Worm (Caenorhabditis elegans) whole organism, late embryonic: ENCODE results near the gene R53.5.

ENCODE experiments used
- K09A11.1 ChIP-seq: sonication (generic microtip); optimal IDR thresholded peaks from 2 replicates; lab custom pipeline; 2017; ENCODE audit warnings: antibody characterized with exemption, mild to moderate bottlenecking, missing genetic modification characterization, missing compliant biosample characterization; ENCODE audit not compliant: insufficient read depth
- T23F11.4 ChIP-seq: fragments of 200-800 bp; sonication (Bioruptor generic); optimal IDR thresholded peaks from 2 replicates; lab custom pipeline; 2018; ENCODE audit warnings: mild to moderate bottlenecking, missing genetic modification characterization, missing compliant biosample characterization
- Y22D7AL.16 ChIP-seq: sonication (generic microtip); optimal IDR thresholded peaks from 2 replicates; lab custom pipeline; 2016; ENCODE audit warnings: missing genetic modification characterization, missing compliant biosample characterization
- ama-1 ChIP-seq: fragments of 150-350 bp; optimal IDR thresholded peaks from 2 replicates; lab custom pipeline; 2014
- ceh-18 ChIP-seq: sonication (generic microtip); optimal IDR thresholded peaks from 2 replicates; lab custom pipeline; 2016; ENCODE audit warnings: missing genetic modification characterization, missing compliant biosample characterization
- ceh-22 ChIP-seq: sonication (generic microtip); optimal IDR thresholded peaks from 2 replicates; lab custom pipeline; 2017; ENCODE audit warnings: missing biosample characterization, missing genetic modification characterization
- ceh-24 ChIP-seq: sonication (generic microtip); optimal IDR thresholded peaks from 2 replicates; lab custom pipeline; 2016; ENCODE audit warnings: mild to moderate bottlenecking, missing genetic modification characterization, missing compliant biosample characterization
- ceh-30 ChIP-seq: fragments of 150-350 bp; optimal IDR thresholded peaks from 2 replicates; lab custom pipeline; 2014; ENCODE audit warnings: missing biosample characterization, missing genetic modification characterization
- ceh-45 ChIP-seq: fragments of 200-800 bp; sonication (Bioruptor generic); IDR thresholded peaks from 2 replicates; pipeline ENCODE4 v1.3.6; 2022; ENCODE audit warnings: missing genetic modification reagents, missing genetic modification characterization, missing compliant biosample characterization
- ceh-6 ChIP-seq: fragments of 200-800 bp; sonication (Bioruptor generic); optimal IDR thresholded peaks from 2 replicates; lab custom pipeline; 2018; ENCODE audit warnings: mild to moderate bottlenecking, missing genetic modification characterization, missing compliant biosample characterization
- che-1 ChIP-seq: sonication (generic microtip); optimal IDR thresholded peaks from 2 replicates; lab custom pipeline; 2016; ENCODE audit warnings: mild to moderate bottlenecking, missing genetic modification characterization, missing compliant biosample characterization
- elt-2 ChIP-seq: sonication (generic microtip); optimal IDR thresholded peaks from 2 replicates; lab custom pipeline; 2016; ENCODE audit warnings: missing genetic modification reagents, missing genetic modification characterization, missing compliant biosample characterization
- fax-1 ChIP-seq: sonication (generic microtip); optimal IDR thresholded peaks from 2 replicates; lab custom pipeline; 2016; ENCODE audit warnings: missing genotype, missing genetic modification characterization, missing compliant biosample characterization
- fkh-10 ChIP-seq: fragments of 150-350 bp; optimal IDR thresholded peaks from 2 replicates; lab custom pipeline; 2014; ENCODE audit warnings: missing biosample characterization, missing genetic modification reagents, missing genetic modification characterization
- gmeb-2 ChIP-seq: sonication (generic microtip); optimal IDR thresholded peaks from 2 replicates; lab custom pipeline; 2016; ENCODE audit warnings: missing genetic modification characterization, inconsistent platforms, missing compliant biosample characterization
- hlh-13 ChIP-seq: fragments of 200-800 bp; sonication (Bioruptor generic); optimal IDR thresholded peaks from 2 replicates; lab custom pipeline; 2018; ENCODE audit warnings: mild to moderate bottlenecking, missing genetic modification characterization, missing compliant biosample characterization
- hlh-30 ChIP-seq: sonication (generic microtip); optimal IDR thresholded peaks from 2 replicates; lab custom pipeline; 2017; ENCODE audit warnings: antibody characterized with exemption, missing genetic modification characterization, missing compliant biosample characterization; ENCODE audit not compliant: insufficient read depth
- hlh-6 ChIP-seq: sonication (generic microtip); optimal IDR thresholded peaks from 2 replicates; lab custom pipeline; 2016; ENCODE audit warnings: missing genotype, missing genetic modification characterization, missing compliant biosample characterization
- hlh-8 ChIP-seq: sonication (generic microtip); optimal IDR thresholded peaks from 2 replicates; lab custom pipeline; 2016; ENCODE audit warnings: missing genotype, missing genetic modification characterization, missing compliant biosample characterization
- lim-6 ChIP-seq: sonication (generic microtip); optimal IDR thresholded peaks from 2 replicates; lab custom pipeline; 2016; ENCODE audit warnings: missing genetic modification characterization, missing compliant biosample characterization
- lin-11 ChIP-seq: fragments of 200-800 bp; sonication (Bioruptor generic); optimal IDR thresholded peaks from 2 replicates; lab custom pipeline; 2018; ENCODE audit warnings: mild to moderate bottlenecking, missing genetic modification characterization, missing compliant biosample characterization
- nfya-1 ChIP-seq: sonication (generic microtip); optimal IDR thresholded peaks from 2 replicates; lab custom pipeline; 2017; ENCODE audit warnings: missing genetic modification characterization, mild to moderate bottlenecking, missing compliant biosample characterization, antibody characterized with exemption, moderate library complexity
- nhr-11 ChIP-seq: fragments of 150-350 bp; optimal IDR thresholded peaks from 2 replicates; lab custom pipeline; 2014; ENCODE audit warnings: missing biosample characterization, missing genetic modification characterization
- nhr-232 ChIP-seq: sonication (generic microtip); optimal IDR thresholded peaks from 2 replicates; lab custom pipeline; 2016; ENCODE audit warnings: missing genetic modification characterization, missing compliant biosample characterization
- npax-4 ChIP-seq: sonication (generic microtip); optimal IDR thresholded peaks from 2 replicates; lab custom pipeline; 2016; ENCODE audit warnings: missing genetic modification characterization, missing compliant biosample characterization
- odd-2 ChIP-seq: sonication (generic microtip); optimal IDR thresholded peaks from 2 replicates; lab custom pipeline; 2017; ENCODE audit warnings: antibody characterized with exemption, mild to moderate bottlenecking, missing genetic modification characterization, missing compliant biosample characterization
- pag-3 ChIP-seq: sonication (generic microtip); optimal IDR thresholded peaks from 2 replicates; lab custom pipeline; 2016; ENCODE audit warnings: missing compliant biosample characterization, missing genetic modification characterization, borderline replicate concordance
- pat-9 ChIP-seq: fragments of 200-800 bp; sonication (Bioruptor generic); optimal IDR thresholded peaks from 2 replicates; lab custom pipeline; 2018; ENCODE audit warnings: mild to moderate bottlenecking, missing genetic modification characterization, moderate library complexity, missing compliant biosample characterization
- pax-1 ChIP-seq: fragments of 150-350 bp; optimal IDR thresholded peaks from 2 replicates; lab custom pipeline; 2014; ENCODE audit warnings: missing biosample characterization, missing genetic modification characterization
- pha-2 ChIP-seq: sonication (generic microtip); optimal IDR thresholded peaks from 2 replicates; lab custom pipeline; 2017; ENCODE audit warnings: mild to moderate bottlenecking, missing genetic modification characterization, missing compliant biosample characterization
- pha-4 ChIP-seq: fragments of 150-350 bp; optimal IDR thresholded peaks from 2 replicates; lab custom pipeline; 2018; ENCODE audit warnings: missing biosample characterization, missing genetic modification reagents, missing genetic modification characterization
- pqm-1 ChIP-seq: sonication (generic microtip); optimal IDR thresholded peaks from 2 replicates; lab custom pipeline; 2016; ENCODE audit warnings: missing genetic modification characterization, missing compliant biosample characterization
- pros-1 ChIP-seq: fragments of 150-350 bp; optimal IDR thresholded peaks from 2 replicates; lab custom pipeline; 2014; ENCODE audit warnings: missing biosample characterization, missing genetic modification reagents, missing genetic modification characterization
- rnt-1 ChIP-seq: sonication (generic microtip); optimal IDR thresholded peaks from 2 replicates; lab custom pipeline; 2016; ENCODE audit warnings: missing genetic modification characterization, missing compliant biosample characterization
- sdc-2 ChIP-seq: sonication (generic microtip); optimal IDR thresholded peaks from 2 replicates; lab custom pipeline; 2016; ENCODE audit warnings: missing genotype, missing genetic modification characterization, missing compliant biosample characterization
- sox-4 ChIP-seq: sonication (generic microtip); optimal IDR thresholded peaks from 2 replicates; lab custom pipeline; 2017; ENCODE audit warnings: mild to moderate bottlenecking, missing genetic modification characterization, inconsistent platforms, missing compliant biosample characterization
- syd-9 ChIP-seq: sonication (generic microtip); optimal IDR thresholded peaks from 2 replicates; lab custom pipeline; 2016; ENCODE audit warnings: mild to moderate bottlenecking, missing genetic modification characterization, moderate library complexity, missing compliant biosample characterization
- tbx-2 ChIP-seq: sonication (generic microtip); optimal IDR thresholded peaks from 2 replicates; lab custom pipeline; 2016; ENCODE audit warnings: missing genetic modification characterization, missing compliant biosample characterization
- ttx-3 ChIP-seq: sonication (generic microtip); optimal IDR thresholded peaks from 2 replicates; lab custom pipeline; 2016; ENCODE audit warnings: missing genetic modification reagents, missing genetic modification characterization, missing compliant biosample characterization
- unc-3 ChIP-seq, 2 experiments: fragments of 200-800 bp in 1 of 2; sonication (Bioruptor generic) in 1 of 2; sonication (generic microtip) in 1 of 2; conservative IDR thresholded peaks in 1 of 2; optimal IDR thresholded peaks in 1 of 2; 2 replicates each; pipeline versions ENCODE4 v1.3.6 to Lab custom; 2016 to 2022; ENCODE audit warnings: missing compliant biosample characterization in 2 of 2, missing genetic modification characterization in 2 of 2, missing genetic modification reagents in 1 of 2
- unc-42 ChIP-seq: sonication (generic microtip); optimal IDR thresholded peaks from 2 replicates; lab custom pipeline; 2016; ENCODE audit warnings: missing genotype, missing genetic modification characterization, missing compliant biosample characterization
- unc-86 ChIP-seq: sonication (generic microtip); optimal IDR thresholded peaks from 2 replicates; lab custom pipeline; 2016; ENCODE audit warnings: missing genetic modification characterization, missing compliant biosample characterization
- zip-5 ChIP-seq: sonication (generic microtip); optimal IDR thresholded peaks from 2 replicates; lab custom pipeline; 2016; ENCODE audit warnings: missing genetic modification characterization, missing compliant biosample characterization

R53.5 gene

DNA sequence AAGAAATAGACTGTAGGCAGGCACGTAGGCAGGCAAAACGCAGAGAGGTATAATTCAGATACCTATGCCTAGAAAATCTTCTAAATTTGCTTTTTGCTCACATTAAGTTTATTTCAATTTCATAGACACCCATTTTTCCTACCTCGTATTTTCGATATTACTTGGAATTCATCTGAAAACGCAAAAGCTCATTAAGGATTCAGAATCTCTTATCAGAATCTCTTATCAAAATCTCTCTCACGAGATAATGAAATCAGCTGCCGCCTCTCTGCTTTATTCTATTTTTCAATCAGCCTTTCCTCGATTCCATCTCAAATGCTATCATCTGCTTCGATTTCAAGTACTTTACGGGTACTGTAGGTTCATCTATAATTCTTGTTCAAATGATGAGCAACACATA is 18.4 kb downstream of the R53.5 start:
- TF ChIP-seq hlh-13 (GFP tag; lab: Kevin White, UChicago) (no peak), nhr-232 (tag; lab: Kevin White, UChicago) (no peak), unc-86 (tag; lab: Kevin White, UChicago) (no peak), sdc-2 (tag; lab: Kevin White, UChicago) (no peak), zip-5 (tag; lab: Kevin White, UChicago) (no peak), lin-11 (no peak), pat-9 (no peak), ceh-22 (tag; lab: Kevin White, UChicago) (no peak), pha-2 (tag; lab: Kevin White, UChicago) (no peak), fax-1 (tag; lab: Kevin White, UChicago) (no peak), ceh-24 (tag; lab: Kevin White, UChicago) (no peak), T23F11.4 (GFP tag; lab: Kevin White, UChicago) (no peak)

DNA sequence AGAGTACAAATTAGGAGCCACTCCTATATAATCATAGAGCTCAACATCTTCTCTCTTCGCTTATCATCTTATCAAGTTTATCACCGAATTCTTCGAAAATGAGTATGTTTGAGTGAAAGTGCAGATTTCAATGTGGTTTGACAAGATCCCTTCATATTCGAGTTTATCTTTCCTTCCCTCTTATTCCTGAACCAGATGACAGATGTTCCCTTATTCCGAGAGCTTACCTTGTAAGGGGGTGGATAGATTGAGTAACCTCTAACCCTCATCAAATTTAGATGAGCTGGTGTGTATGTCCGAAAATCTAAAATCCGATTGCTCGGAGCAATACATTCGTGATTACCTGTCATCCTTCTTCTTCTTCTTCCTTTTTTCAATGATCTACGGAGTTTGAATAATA is 21.6 kb downstream of the R53.5 start:
- TF ChIP-seq pha-2 (tag; lab: Kevin White, UChicago) (no peak), odd-2 (tag; lab: Kevin White, UChicago) (no peak), tbx-2 (tag; lab: Kevin White, UChicago) (no peak)
- TF ChIP-seq, all 69 proteins: peak for 0

DNA sequence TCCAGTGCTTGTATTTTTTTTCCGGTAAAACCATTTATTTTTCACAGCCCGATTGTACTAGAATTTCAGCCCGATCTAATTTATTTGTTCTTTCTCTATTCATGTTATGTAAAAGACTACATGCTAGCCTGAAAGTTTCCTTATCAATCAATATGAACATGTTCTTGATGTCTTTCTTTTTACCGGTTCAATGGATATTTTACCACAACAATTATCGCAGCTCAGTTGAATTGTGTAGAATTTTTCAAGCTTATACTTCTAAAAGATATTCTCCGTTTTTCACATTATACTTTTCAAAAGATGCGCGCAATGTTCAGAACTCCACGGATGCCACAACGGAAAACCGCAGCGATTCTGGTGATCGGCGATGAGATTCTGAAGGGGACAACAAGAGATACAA is 26.5 kb downstream of the R53.5 start, which contains the start of gene flad-1:
Gene flad-1, plus strand, starts transcription at position 301 of the 400 bp plus-strand sequence.
- TF ChIP-seq ceh-22 (tag; lab: Kevin White, UChicago), result no peak
- TF ChIP-seq unc-86 (tag; lab: Kevin White, UChicago), result no peak
- TF ChIP-seq hlh-6 (tag; lab: Kevin White, UChicago), result no peak
- TF ChIP-seq rnt-1 (tag; lab: Kevin White, UChicago), result no peak
- TF ChIP-seq pat-9, result no peak
- no peak for TF ChIP-seq unc-3 (GFP tag; conservative IDR thresholded peaks at IDR 0.05; lab: Robert Waterston, UW)
- TF ChIP-seq unc-3 (tag; optimal IDR thresholded peaks at IDR 0.05; lab: Kevin White, UChicago), result no peak
- no peak for TF ChIP-seq pqm-1
- TF ChIP-seq hlh-30 (tag; lab: Kevin White, UChicago), result no peak
- no peak for TF ChIP-seq unc-42 (tag; lab: Kevin White, UChicago)

DNA sequence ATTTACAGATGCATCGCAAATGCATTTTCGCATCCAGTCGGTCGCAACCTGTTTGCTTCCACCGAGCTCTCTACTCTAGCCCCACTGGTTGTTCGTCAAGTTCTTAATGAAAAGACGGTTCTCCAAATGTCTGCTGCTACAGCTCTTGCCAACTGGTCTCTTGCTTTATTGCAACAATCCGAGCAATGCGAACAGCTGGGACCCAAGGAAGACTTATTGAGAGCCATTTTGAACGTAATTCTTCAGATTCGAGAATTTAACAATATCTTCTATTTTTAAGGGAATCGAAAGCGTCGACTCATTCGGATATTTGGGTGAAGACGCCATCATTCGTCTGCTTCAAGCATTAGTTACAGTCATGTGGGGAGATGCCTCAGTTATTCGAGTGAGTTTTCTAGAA is 27.0 kb downstream of the R53.5 start:
- TF ChIP-seq fkh-10 (GFP tag; lab: Kevin White, UChicago) (no peak), ceh-45 (GFP tag; lab: Robert Waterston, UW) (no peak), npax-4 (tag; lab: Kevin White, UChicago) (no peak), unc-42 (tag; lab: Kevin White, UChicago) (no peak), ceh-18 (no peak), elt-2 (tag; lab: Kevin White, UChicago) (no peak), gmeb-2 (no peak), zip-5 (tag; lab: Kevin White, UChicago) (no peak), nhr-11 (tag; lab: Kevin White, UChicago) (no peak), nfya-1 (tag; lab: Kevin White, UChicago) (no peak), che-1 (tag; lab: Kevin White, UChicago) (no peak), lim-6 (no peak), Y22D7AL.16 (tag; lab: Kevin White, UChicago) (no peak), sox-4 (no peak)

DNA sequence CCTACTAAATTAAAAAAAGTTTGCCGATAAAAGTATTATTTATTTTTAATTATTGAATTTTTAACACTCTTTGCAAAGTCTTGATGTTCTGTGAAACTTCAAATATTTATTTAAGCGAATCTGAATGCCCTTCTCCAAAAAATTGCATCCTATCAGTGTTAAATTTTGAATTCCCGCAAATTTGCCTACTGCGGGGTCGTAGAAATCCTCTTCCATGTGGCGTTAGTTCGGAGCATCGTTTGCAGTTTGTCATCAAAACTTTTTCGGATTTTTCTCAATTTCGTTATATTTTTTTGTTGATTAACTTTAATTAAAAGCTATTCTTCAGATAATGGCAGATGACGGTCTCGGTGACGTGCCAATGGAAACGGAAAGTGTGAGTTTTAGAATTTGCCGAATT is 29.9 kb downstream of the R53.5 start, which contains the start of gene ufd-3:
Gene ufd-3, plus strand, starts transcription at position 324 of the 400 bp plus-strand sequence.
- TF ChIP-seq K09A11.1 (tag; lab: Kevin White, UChicago) (no peak), hlh-6 (tag; lab: Kevin White, UChicago) (peak; percentile 18), hlh-8 (tag; lab: Kevin White, UChicago) (peak; percentile 85), pros-1 (tag; lab: Kevin White, UChicago) (no peak), ceh-18 (peak; percentile 46), nhr-232 (tag; lab: Kevin White, UChicago) (no peak), rnt-1 (tag; lab: Kevin White, UChicago) (peak; percentile 79), che-1 (tag; lab: Kevin White, UChicago) (peak; percentile 5), ceh-6 (GFP tag; lab: Kevin White, UChicago) (peak; percentile 3), pha-4 (no peak), Y22D7AL.16 (tag; lab: Kevin White, UChicago) (peak; percentile 29), zip-5 (tag; lab: Kevin White, UChicago) (peak; percentile 76), unc-86 (tag; lab: Kevin White, UChicago) (no peak), nfya-1 (tag; lab: Kevin White, UChicago) (peak; percentile 62), pag-3 (peak; percentile 48), ceh-30 (tag; lab: Kevin White, UChicago) (peak; percentile 2), ama-1 (lab: Kevin White, UChicago) (no peak), syd-9 (peak; percentile 8), pax-1 (tag; lab: Kevin White, UChicago) (peak; percentile 65), T23F11.4 (GFP tag; lab: Kevin White, UChicago) (no peak), nhr-11 (tag; lab: Kevin White, UChicago) (peak; percentile 69), lim-6 (peak; percentile 60), ttx-3 (tag; lab: Kevin White, UChicago) (peak; percentile 60)
